Fruit fly (Drosophila melanogaster): Measurements from ENCODE around the gene Sulf1.

dm6 chr3R:16279382-16279932, 59.9 kb downstream of the Sulf1 start:
- TF ChIP-seq kay (GFP tag; ENCODE audit: borderline replicate concordance) (no peak), Mnt (GFP tag; optimal IDR thresholded peaks at IDR 0.05) (no peak), CG7101 (tag; optimal IDR thresholded peaks at IDR 0.05) (no peak), CG1620 (GFP tag; optimal IDR thresholded peaks at IDR 0.05) (no peak)

Data from whole organism, adult.